Worm (Caenorhabditis elegans): ENCODE measurements around the gene ZK666.8.

- TF ChIP-seq snpc-1.1 (tag; optimal IDR thresholded peaks at IDR 0.05; ENCODE audit: insufficient read depth) (no peak), ama-1 (optimal IDR thresholded peaks at IDR 0.05) (no peak), ama-1 (GFP tag; optimal IDR thresholded peaks at IDR 0.05) (no peak), unc-62 (GFP tag; optimal IDR thresholded peaks at IDR 0.05) (no peak), sdz-38 (tag; optimal IDR thresholded peaks at IDR 0.05) (no peak), nfya-1 (tag; optimal IDR thresholded peaks at IDR 0.05; ENCODE audit: borderline replicate concordance, insufficient read depth) (no peak), aptf-3 (GFP tag; IDR thresholded peaks at IDR 0.05) (no peak), ztf-3 (GFP tag; optimal IDR thresholded peaks at IDR 0.05) (no peak), nhr-179 (tag; optimal IDR thresholded peaks at IDR 0.05) (no peak), hlh-26 (GFP tag; conservative IDR thresholded peaks at IDR 0.05) (no peak), C17E4.6 (GFP tag; IDR thresholded peaks at IDR 0.05) (no peak), cebp-2 (GFP tag; IDR thresholded peaks at IDR 0.05) (no peak), attf-3 (GFP tag; conservative IDR thresholded peaks at IDR 0.05) (no peak)
Measured at ce11 chrII:10456979-10457378, 36.0 kb downstream of the ZK666.8 start, which contains the start of gene ZK673.11.
